Fruit fly (Drosophila melanogaster): ENCODE measurements around the gene CG9399.

DNA sequence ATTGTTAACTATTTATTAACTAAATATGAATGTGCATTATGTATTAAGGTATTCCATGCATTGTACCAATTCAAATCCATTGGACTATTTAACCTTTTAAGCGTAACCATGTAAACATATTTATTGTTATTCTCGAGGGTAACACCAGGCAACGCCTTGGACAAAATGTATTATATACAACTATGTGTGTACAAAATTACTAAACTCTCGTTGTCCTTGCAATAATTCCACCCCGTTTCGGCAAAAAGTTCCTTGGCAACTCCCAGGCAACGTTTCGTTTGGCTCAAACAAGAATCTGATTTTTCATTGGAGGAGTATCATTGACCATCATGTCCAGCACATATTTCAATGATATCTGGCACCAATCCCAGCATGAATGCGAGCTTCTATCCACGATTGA, 8.1 kb downstream of the CG9399 start, which contains the start of gene CG16789:
- TF ChIP-seq Gug (GFP tag; IDR thresholded peaks at IDR 0.05) = no peak
- no peak for TF ChIP-seq CG1621 (tag; optimal IDR thresholded peaks at IDR 0.05)
- no peak for TF ChIP-seq CG8632 (GFP tag; optimal IDR thresholded peaks at IDR 0.05)

Data from whole organism, prepupa.